Fruit fly (Drosophila melanogaster) whole organism, embryonic: ENCODE data around the gene Leash.

Experiments
- Adf1 ChIP-seq: fragments of 200-800 bp; sonication (Bioruptor generic); IDR thresholded peaks from 2 replicates; pipeline ENCODE4 v1.3.6; 2022; ENCODE audit warnings: missing biosample characterization, missing genetic modification characterization
- CG10209 ChIP-seq: fragments of 200-800 bp; sonication (Bioruptor generic); optimal IDR thresholded peaks from 3 replicates; lab custom pipeline; 2017; ENCODE audit warnings: missing biosample characterization, mild to moderate bottlenecking, missing genetic modification characterization, missing genetic modification reagents
- CG11085 ChIP-seq: fragments of 200-800 bp; sonication (Bioruptor generic); IDR thresholded peaks from 2 replicates; pipeline ENCODE4 v1.3.6; 2022; ENCODE audit warnings: missing biosample characterization, missing genetic modification characterization
- CG12071 ChIP-seq: fragments of 200-800 bp; sonication (Bioruptor generic); optimal IDR thresholded peaks from 3 replicates; lab custom pipeline; 2018; ENCODE audit warnings: missing biosample characterization, mild to moderate bottlenecking, missing genetic modification characterization
- CG12299 ChIP-seq: fragments of 200-800 bp; sonication (Bioruptor generic); optimal IDR thresholded peaks from 2 replicates; lab custom pipeline; 2018; ENCODE audit warnings: missing biosample characterization, mild to moderate bottlenecking, missing genetic modification characterization
- CG14014 ChIP-seq: fragments of 200-800 bp; sonication (Bioruptor generic); IDR thresholded peaks from 2 replicates; pipeline ENCODE4 v1.3.6; 2022; ENCODE audit warnings: missing biosample characterization, missing genetic modification characterization
- CG14710 ChIP-seq: fragments of 200-800 bp; sonication (Bioruptor generic); optimal IDR thresholded peaks from 3 replicates; lab custom pipeline; 2019; ENCODE audit warnings: missing biosample characterization, mild to moderate bottlenecking, missing genetic modification characterization, moderate library complexity
- CG1529 ChIP-seq: fragments of 200-800 bp; sonication (Bioruptor generic); optimal IDR thresholded peaks from 3 replicates; lab custom pipeline; 2018; ENCODE audit warnings: missing biosample characterization, missing genetic modification characterization
- CG1647 ChIP-seq: fragments of 200-800 bp; sonication (Bioruptor generic); optimal IDR thresholded peaks from 3 replicates; lab custom pipeline; 2016; ENCODE audit warnings: missing biosample characterization, missing genetic modification characterization
- CG16815 ChIP-seq: fragments of 200-800 bp; sonication (Bioruptor generic); optimal IDR thresholded peaks from 3 replicates; lab custom pipeline; 2017; ENCODE audit warnings: missing biosample characterization, mild to moderate bottlenecking, missing genetic modification characterization
- CG17328 ChIP-seq: fragments of 200-800 bp; sonication (Bioruptor generic); IDR thresholded peaks from 2 replicates; pipeline ENCODE4 v1.3.6; 2022; ENCODE audit warnings: missing biosample characterization, missing genetic modification characterization
- CG17612 ChIP-seq: fragments of 200-800 bp; sonication (Bioruptor generic); IDR thresholded peaks from 2 replicates; pipeline ENCODE4 v1.3.6; 2022; ENCODE audit warnings: missing biosample characterization, missing genetic modification characterization
- CG30431 ChIP-seq: fragments of 200-800 bp; sonication (Bioruptor generic); optimal IDR thresholded peaks from 2 replicates; lab custom pipeline; 2017; ENCODE audit warnings: missing biosample characterization, missing genetic modification characterization
- CG3838 ChIP-seq: fragments of 200-800 bp; sonication (Bioruptor generic); optimal IDR thresholded peaks from 3 replicates; lab custom pipeline; 2016; ENCODE audit warnings: missing biosample characterization, missing genetic modification characterization
- CG3995 ChIP-seq: fragments of 200-800 bp; sonication (Bioruptor generic); optimal IDR thresholded peaks from 3 replicates; lab custom pipeline; 2016; ENCODE audit warnings: missing biosample characterization, missing genetic modification characterization
- CG6272 ChIP-seq: fragments of 200-800 bp; sonication (Bioruptor generic); IDR thresholded peaks from 2 replicates; pipeline ENCODE4 v1.3.6; 2022; ENCODE audit warnings: missing biosample characterization, missing genetic modification characterization
- CG9215 ChIP-seq: fragments of 200-800 bp; sonication (Bioruptor generic); IDR thresholded peaks from 2 replicates; pipeline ENCODE4 v1.3.6; 2022; ENCODE audit warnings: missing biosample characterization, missing genetic modification characterization
- CG9727 ChIP-seq: fragments of 200-800 bp; sonication (Bioruptor generic); optimal IDR thresholded peaks from 3 replicates; lab custom pipeline; 2017; ENCODE audit warnings: missing biosample characterization, mild to moderate bottlenecking, missing genetic modification characterization
- Camta ChIP-seq: fragments of 200-800 bp; sonication (Bioruptor generic); optimal IDR thresholded peaks from 2 replicates; lab custom pipeline; 2016; ENCODE audit warnings: missing biosample characterization, missing genetic modification characterization
- CoRest ChIP-seq: fragments of 200-800 bp; sonication (Bioruptor generic); optimal IDR thresholded peaks from 3 replicates; lab custom pipeline; 2018; ENCODE audit warnings: missing biosample characterization, mild to moderate bottlenecking, missing genetic modification characterization, moderate library complexity
- Dbx ChIP-seq: fragments of 200-800 bp; sonication (Bioruptor generic); IDR thresholded peaks from 3 replicates; pipeline ENCODE4 v1.3.6; 2022; ENCODE audit warnings: missing biosample characterization, missing genetic modification characterization
- Dref ChIP-seq: fragments of 200-800 bp; sonication (Bioruptor generic); IDR thresholded peaks from 2 replicates; pipeline ENCODE4 v1.3.6; 2022; ENCODE audit warnings: missing biosample characterization, missing genetic modification characterization
- Hr39 ChIP-seq: fragments of >200 bp; optimal IDR thresholded peaks from 2 replicates; lab custom pipeline; 2017
- Hr51 ChIP-seq, 2 experiments: fragments of 200-800 bp; sonication (Bioruptor generic); optimal IDR thresholded peaks; 2 replicates in 1 of 2; 3 replicates in 1 of 2; lab custom pipeline; 2016 to 2018; ENCODE audit warnings: missing biosample characterization in 2 of 2, missing genetic modification characterization in 2 of 2, mild to moderate bottlenecking in 1 of 2, moderate library complexity in 1 of 2
- Meics ChIP-seq: fragments of 200-800 bp; sonication (Bioruptor generic); optimal IDR thresholded peaks from 2 replicates; lab custom pipeline; 2017; ENCODE audit warnings: missing biosample characterization, mild to moderate bottlenecking, missing genetic modification characterization
- Myb ChIP-seq: fragments of 200-800 bp; sonication (Bioruptor generic); optimal IDR thresholded peaks from 2 replicates; lab custom pipeline; 2016; ENCODE audit warnings: missing biosample characterization, missing genetic modification characterization
- NfI ChIP-seq: fragments of 200-800 bp; sonication (Bioruptor generic); optimal IDR thresholded peaks from 3 replicates; lab custom pipeline; 2018; ENCODE audit warnings: missing biosample characterization, mild to moderate bottlenecking, missing genetic modification characterization, moderate library complexity
- Sox102F ChIP-seq: fragments of 200-800 bp; sonication (Bioruptor generic); optimal IDR thresholded peaks from 2 replicates; lab custom pipeline; 2018; ENCODE audit warnings: missing biosample characterization, mild to moderate bottlenecking, missing genetic modification characterization, moderate library complexity
- Sry-δ ChIP-seq: fragments of 200-800 bp; sonication (Bioruptor generic); optimal IDR thresholded peaks from 2 replicates; lab custom pipeline; 2016; ENCODE audit warnings: missing biosample characterization, missing genetic modification characterization
- ac ChIP-seq: fragments of 200-800 bp; sonication (Bioruptor generic); optimal IDR thresholded peaks from 3 replicates; lab custom pipeline; 2017; ENCODE audit warnings: missing biosample characterization, mild to moderate bottlenecking, missing genetic modification characterization
- br ChIP-seq: fragments of >200 bp; optimal IDR thresholded peaks from 2 replicates; lab custom pipeline; 2017
- chif ChIP-seq, 2 experiments: fragments of 200-800 bp; sonication (Bioruptor generic); optimal IDR thresholded peaks; 3 replicates each; lab custom pipeline; 2016; ENCODE audit warnings: missing biosample characterization in 2 of 2, missing genetic modification characterization in 2 of 2
- danr ChIP-seq: fragments of 200-800 bp; sonication (Bioruptor generic); IDR thresholded peaks from 2 replicates; pipeline ENCODE4 v1.3.6; 2022; ENCODE audit warnings: missing biosample characterization, missing genetic modification characterization
- disco-r ChIP-seq: fragments of 200-800 bp; sonication (Bioruptor generic); optimal IDR thresholded peaks from 2 replicates; lab custom pipeline; 2016; ENCODE audit warnings: missing biosample characterization, missing genetic modification characterization
- dmrt99B ChIP-seq: fragments of 200-800 bp; sonication (Bioruptor generic); optimal IDR thresholded peaks from 2 replicates; lab custom pipeline; 2018; ENCODE audit warnings: missing biosample characterization, mild to moderate bottlenecking, missing genetic modification characterization, moderate library complexity
- eve ChIP-seq, 2 experiments: fragments of >200 bp; optimal IDR thresholded peaks; 2 replicates each; lab custom pipeline; 2017; ENCODE audit warnings: missing biosample characterization in 2 of 2, missing genetic modification characterization in 2 of 2
- fd3F ChIP-seq: fragments of 200-800 bp; sonication (Bioruptor generic); optimal IDR thresholded peaks from 2 replicates; lab custom pipeline; 2018; ENCODE audit warnings: missing biosample characterization, mild to moderate bottlenecking, missing genetic modification characterization, moderate library complexity
- kah ChIP-seq: fragments of 200-800 bp; sonication (Bioruptor generic); optimal IDR thresholded peaks from 2 replicates; lab custom pipeline; 2018; ENCODE audit warnings: missing biosample characterization, mild to moderate bottlenecking, missing genetic modification characterization
- lilli ChIP-seq: fragments of 200-800 bp; sonication (Bioruptor generic); optimal IDR thresholded peaks from 3 replicates; lab custom pipeline; 2016; ENCODE audit warnings: missing biosample characterization, missing genetic modification characterization
- mld ChIP-seq: fragments of 200-800 bp; sonication (Bioruptor generic); IDR thresholded peaks from 3 replicates; pipeline ENCODE4 v1.3.6; 2022; ENCODE audit warnings: missing biosample characterization, missing genetic modification characterization; ENCODE audit not compliant: partially characterized antibody
- pan ChIP-seq, 4 experiments: fragments of >200 bp in 3 of 4; fragments of 200-800 bp in 1 of 4; sonication (Bioruptor generic) in 1 of 4; optimal IDR thresholded peaks in 3 of 4; IDR thresholded peaks in 1 of 4; 2 replicates each; pipeline versions ENCODE4 v1.3.6 to Lab custom; 2017 to 2022; ENCODE audit warnings: missing biosample characterization in 2 of 4, missing genetic modification characterization in 2 of 4, mixed read lengths in 1 of 4
- peb ChIP-seq: fragments of 200-800 bp; sonication (Bioruptor generic); IDR thresholded peaks from 2 replicates; pipeline ENCODE4 v1.3.6; 2022; ENCODE audit warnings: missing biosample characterization, missing genetic modification characterization
- scrt ChIP-seq: fragments of 200-800 bp; sonication (Bioruptor generic); optimal IDR thresholded peaks from 2 replicates; lab custom pipeline; 2018; ENCODE audit warnings: missing biosample characterization, mild to moderate bottlenecking, missing genetic modification characterization, moderate library complexity
- sna ChIP-seq: fragments of 200-800 bp; sonication (Bioruptor generic); IDR thresholded peaks from 2 replicates; pipeline ENCODE4 v1.3.6; 2022; ENCODE audit warnings: missing biosample characterization, missing genetic modification characterization; ENCODE audit not compliant: partially characterized antibody
- tgo ChIP-seq: fragments of 200-800 bp; sonication (Bioruptor generic); IDR thresholded peaks from 3 replicates; pipeline ENCODE4 v1.3.6; 2022; ENCODE audit warnings: missing biosample characterization, missing genetic modification characterization
- ttk ChIP-seq: fragments of 200-800 bp; sonication (Bioruptor generic); IDR thresholded peaks from 2 replicates; pipeline ENCODE4 v2.1.2; 2022; ENCODE audit warnings: missing biosample characterization, missing genetic modification characterization
- usp ChIP-seq: fragments of >200 bp; optimal IDR thresholded peaks from 2 replicates; lab custom pipeline; 2017; ENCODE audit warnings: missing biosample characterization, missing genetic modification characterization
- vnd ChIP-seq: fragments of 200-800 bp; sonication (Bioruptor generic); IDR thresholded peaks from 3 replicates; pipeline ENCODE4 v1.3.6; 2022; ENCODE audit warnings: missing biosample characterization, missing genetic modification characterization; ENCODE audit not compliant: partially characterized antibody
- zen ChIP-seq: fragments of 200-800 bp; sonication (Bioruptor generic); optimal IDR thresholded peaks from 3 replicates; lab custom pipeline; 2018; ENCODE audit warnings: missing biosample characterization, mild to moderate bottlenecking, missing genetic modification characterization, moderate library complexity
- zfh1 ChIP-seq: fragments of 200-800 bp; sonication (Bioruptor generic); IDR thresholded peaks from 3 replicates; pipeline ENCODE4 v1.3.6; 2022; ENCODE audit warnings: missing biosample characterization, missing genetic modification characterization

Leash gene

DNA sequence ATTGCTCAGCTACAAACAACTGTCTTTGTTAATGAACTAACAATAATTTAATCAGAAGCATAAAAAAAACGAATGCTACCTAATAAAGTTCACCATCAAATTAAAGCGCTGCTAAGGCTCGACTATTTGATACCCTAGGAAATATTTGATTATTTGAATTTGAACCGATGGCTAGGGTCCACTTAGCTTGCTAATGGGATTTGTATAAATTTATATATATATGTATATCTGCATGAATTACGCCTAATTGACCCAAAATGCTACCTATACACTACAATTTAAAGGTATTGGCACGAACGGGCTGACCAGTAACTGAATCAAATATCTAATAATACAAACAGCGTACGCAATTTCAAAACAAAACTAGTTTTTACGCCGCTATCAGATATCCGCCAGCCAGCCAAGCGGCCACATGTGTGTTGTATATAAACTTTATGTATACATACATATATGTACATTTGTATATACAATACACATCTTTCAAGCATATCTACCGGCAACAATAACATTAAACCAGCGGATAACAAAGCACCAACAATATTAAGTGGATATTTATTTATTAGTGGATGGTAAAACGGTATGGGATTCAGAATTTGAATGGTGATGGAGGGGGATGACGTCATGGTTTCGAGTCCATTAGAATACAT, 1.2 kb upstream of the Leash start (continued):
- TF ChIP-seq Sry-δ (GFP tag; lab: Kevin White, UChicago) (no peak), kah (GFP tag; lab: Kevin White, UChicago) (peak; percentile 37), Adf1 (GFP tag; lab: Robert Waterston, UW) (no peak; the same call in 1 of the 2 replicates), CG17328 (GFP tag; lab: Robert Waterston, UW) (peak; percentile 52), ac (no peak), CG16815 (GFP tag; lab: Kevin White, UChicago) (no peak), CG1647 (GFP tag; lab: Kevin White, UChicago) (peak; percentile 23), CG12071 (GFP tag; lab: Kevin White, UChicago) (peak; percentile 64), ttk (GFP tag; lab: Robert Waterston, UW) (peak; percentile 74), Hr51 (GFP tag; optimal IDR thresholded peaks at IDR 0.05; lab: Kevin White, UChicago) (peak in 1 of 2 experiments; percentile 79), CG3995 (GFP tag; lab: Kevin White, UChicago) (peak; percentile 24), CG3838 (GFP tag; lab: Kevin White, UChicago) (no peak), CG14710 (tag; lab: Kevin White, UChicago) (peak; percentile 15), usp (no peak), CG12299 (tag; lab: Kevin White, UChicago) (peak; percentile 33), chif (GFP tag; optimal IDR thresholded peaks at IDR 0.05; lab: Kevin White, UChicago) (no peak), zen (tag; lab: Kevin White, UChicago) (peak; percentile 62), eve (GFP tag; optimal IDR thresholded peaks at IDR 0.05; lab: Kevin White, UChicago) (no peak), Hr39 (lab: Kevin White, UChicago) (no peak), scrt (GFP tag; lab: Kevin White, UChicago) (peak; percentile 53), zfh1 (peak; percentile 79), NfI (GFP tag; lab: Kevin White, UChicago) (peak; percentile 61), peb (GFP tag; lab: Robert Waterston, UW) (peak; percentile 61), sna (GFP tag; lab: Robert Waterston, UW) (no peak), Dbx (peak; percentile 82; the same call in 2 of the 3 replicates), CG9215 (GFP tag; lab: Robert Waterston, UW) (peak; percentile 72), Sox102F (peak; percentile 73), CoRest (tag; lab: Kevin White, UChicago) (peak; percentile 71), CG30431 (GFP tag; lab: Kevin White, UChicago) (no peak), dmrt99B (tag; lab: Kevin White, UChicago) (peak; percentile 92), mld (GFP tag; lab: Robert Waterston, UW) (no peak), Dref (peak; percentile 26; the same call in 1 of the 2 replicates), CG9727 (GFP tag; lab: Kevin White, UChicago) (peak; percentile 77), CG10209 (GFP tag; lab: Kevin White, UChicago) (peak; percentile 58), danr (peak; percentile 74), CG1529 (GFP tag; lab: Kevin White, UChicago) (no peak), CG11085 (peak; percentile 73), tgo (GFP tag; lab: Robert Waterston, UW) (peak; percentile 87), Meics (GFP tag; lab: Kevin White, UChicago) (peak; percentile 84), lilli (GFP tag; lab: Kevin White, UChicago) (peak; percentile 53), CG17612 (GFP tag; lab: Robert Waterston, UW) (no peak), vnd (GFP tag; lab: Robert Waterston, UW) (no peak), Myb (GFP tag; lab: Kevin White, UChicago) (no peak), fd3F (peak; percentile 63), pan (optimal IDR thresholded peaks at IDR 0.05; lab: Kevin White, UChicago) (no peak), pan (GFP tag; optimal IDR thresholded peaks at IDR 0.05 in 1 of 2, IDR thresholded peaks at IDR 0.05 in 1 of 2) (peak in 1 of 2 experiments; percentile 84), disco-r (no peak), br (no peak), CG14014 (GFP tag; lab: Robert Waterston, UW) (peak; percentile 80), CG6272 (GFP tag; lab: Robert Waterston, UW) (peak; percentile 72), Camta (GFP tag; lab: Kevin White, UChicago) (no peak)
